Fruit fly (Drosophila melanogaster) S2 (cell line): Measurements from ENCODE around the gene CG18273.
A peak's percentile ranks its signal among the peaks of the same experiment; 100 is the strongest.
"Not testable (repeated sequence)": the region's sequence is repeated elsewhere in the genome, so short reads cannot be mapped to it uniquely, and the experiment has no call there.

ENCODE experiments used
- CG8478 ChIP-seq: fragments of >200 bp; optimal IDR thresholded peaks from 2 replicates; lab custom pipeline; 2018
- CTCF ChIP-seq, 2 experiments: fragments of >200 bp; optimal IDR thresholded peaks; 2 replicates each; lab custom pipeline; 2018

CG18273 gene

dm6 chrX:509117-509516 is 21.7 kb upstream of the CG18273 start, which contains the start of gene arg:
arg (plus strand) TSS chrX:509435.
- TF ChIP-seq CTCF (optimal IDR thresholded peaks at IDR 0.05; lab: Kevin White, UChicago) (no peak), CG8478 (lab: Kevin White, UChicago) (no peak)

DNA sequence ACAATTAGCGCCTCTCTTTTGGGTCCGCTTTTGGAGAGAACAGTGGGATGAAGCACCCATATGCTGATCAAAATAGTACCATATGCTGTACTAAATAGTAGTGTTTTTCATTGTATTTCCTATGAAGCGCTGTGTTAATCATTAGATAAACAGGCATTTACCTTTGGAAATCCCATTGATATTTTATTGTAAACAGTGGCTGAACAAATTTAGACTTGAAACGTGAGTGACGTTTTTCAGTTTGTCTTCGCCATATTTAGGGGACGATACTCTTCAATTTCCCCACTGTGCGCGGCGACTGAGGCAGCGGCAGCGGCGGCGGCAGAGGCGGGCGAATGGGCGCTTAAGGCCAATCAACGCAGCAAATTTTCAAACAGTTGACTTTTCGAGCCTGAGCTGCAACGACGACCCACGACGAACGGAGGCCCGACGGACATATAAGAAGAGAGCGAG is 12.2 kb upstream of the CG18273 start:
- TF ChIP-seq CG8478 (lab: Kevin White, UChicago) = no peak
- no peak for TF ChIP-seq CTCF (optimal IDR thresholded peaks at IDR 0.05; lab: Kevin White, UChicago)

DNA sequence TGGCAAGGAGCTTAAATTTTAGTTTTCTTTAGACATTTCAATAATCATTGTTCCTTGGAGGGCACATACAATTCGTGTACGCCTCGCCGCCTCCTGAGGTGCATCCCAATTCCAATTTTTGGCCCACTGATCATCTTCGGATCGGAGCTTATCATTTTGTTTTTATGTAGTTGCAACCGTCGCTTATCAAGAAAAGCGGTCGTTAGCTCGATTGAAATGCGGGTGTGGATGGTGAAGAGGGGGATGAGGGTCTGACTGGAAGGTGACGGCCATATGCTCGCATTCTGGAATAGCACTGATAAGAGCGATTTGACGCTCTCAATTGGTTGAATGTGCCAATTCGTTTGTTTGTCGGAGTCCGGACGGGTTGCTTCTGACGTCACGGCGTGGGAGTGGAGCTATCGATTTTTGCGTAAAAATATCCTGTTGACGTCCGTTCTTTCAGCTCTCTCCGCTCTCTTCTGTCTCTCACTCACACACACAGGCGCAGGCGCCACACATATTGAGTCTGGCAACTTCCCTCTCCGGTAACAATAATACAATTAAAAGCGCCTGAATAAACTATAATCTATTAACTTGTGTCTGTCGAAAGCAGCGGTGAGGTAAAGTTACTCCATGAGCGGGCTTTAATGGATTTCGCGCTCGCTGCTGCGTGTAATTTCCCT is 11.7 kb upstream of the CG18273 start:
- TF ChIP-seq CTCF (optimal IDR thresholded peaks at IDR 0.05; lab: Kevin White, UChicago) (no peak), CG8478 (lab: Kevin White, UChicago) (no peak)

dm6 chrX:498434-498833 is 11.1 kb upstream of the CG18273 start:
- no peak for TF ChIP-seq CTCF (optimal IDR thresholded peaks at IDR 0.05; lab: Kevin White, UChicago)
- TF ChIP-seq CG8478 (lab: Kevin White, UChicago) = no peak

DNA sequence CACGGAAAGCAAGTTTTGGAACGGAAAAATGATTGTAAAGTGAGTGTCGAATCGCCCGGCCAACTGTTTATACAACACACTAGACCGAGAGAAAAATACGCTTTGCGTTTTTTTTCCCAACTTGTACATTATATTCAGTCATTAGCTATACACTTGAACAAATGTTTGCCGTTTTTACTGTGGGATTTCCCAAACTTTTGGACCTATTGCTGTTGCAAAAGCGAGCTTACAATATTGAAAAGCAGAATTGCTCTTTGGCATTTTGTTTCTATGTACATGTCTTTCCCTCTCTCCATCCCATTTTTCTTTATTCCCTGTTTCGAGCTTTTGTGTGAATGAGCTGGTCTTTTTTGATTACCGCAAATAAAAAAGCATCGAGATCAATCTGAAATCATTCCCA is 10.0 kb upstream of the CG18273 start:
- no peak for TF ChIP-seq CTCF (optimal IDR thresholded peaks at IDR 0.05; lab: Kevin White, UChicago)
- no peak for TF ChIP-seq CG8478 (lab: Kevin White, UChicago)

DNA sequence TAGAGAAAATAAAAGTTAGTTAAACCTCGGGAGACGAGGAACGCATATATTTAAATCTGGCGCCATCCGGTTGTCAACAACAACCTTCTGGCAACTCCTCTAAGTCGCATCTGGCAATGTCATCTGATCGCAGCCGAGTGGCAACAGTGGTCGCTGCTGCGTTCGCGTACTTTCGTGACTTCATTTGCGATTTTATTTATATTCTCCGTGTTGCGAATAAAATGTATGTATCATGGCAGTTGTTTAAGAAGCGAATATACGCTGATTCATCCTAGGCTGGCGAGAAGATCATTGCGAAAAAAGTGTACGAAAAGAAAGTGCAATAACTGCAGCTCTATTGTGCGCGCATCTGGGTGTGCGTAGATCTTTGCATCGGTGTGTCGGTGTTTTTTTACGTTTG is 8.9 kb upstream of the CG18273 start, which contains the start of gene svr:
TSS of gene svr (plus strand) at position 121 of the 400 bp plus-strand sequence.
- TF ChIP-seq CTCF (optimal IDR thresholded peaks at IDR 0.05; lab: Kevin White, UChicago) (peak; percentile 29 to 51), CG8478 (lab: Kevin White, UChicago) (no peak)

DNA sequence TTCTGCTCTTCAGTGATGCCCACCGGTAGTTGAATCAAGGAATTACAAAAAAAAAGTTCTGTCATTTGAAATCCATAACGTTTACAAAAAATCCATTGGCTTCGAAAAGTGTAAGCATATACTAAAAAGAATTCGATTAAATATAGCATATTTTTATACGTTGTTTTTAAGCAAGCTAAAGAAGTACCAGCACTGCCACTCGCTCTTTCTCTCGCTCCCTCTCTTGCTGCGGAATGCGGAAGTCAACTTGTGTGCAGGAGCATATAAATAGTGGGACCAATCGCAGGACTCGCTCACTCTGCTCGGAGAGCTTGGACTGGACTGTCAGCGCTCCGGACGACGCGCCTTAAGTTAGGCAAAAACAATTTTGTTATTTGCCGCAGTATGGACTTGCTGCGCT is 7.2 kb upstream of the CG18273 start, which contains the start of gene CG17778:
TSS of gene CG17778 (plus strand) at position 8 of the 400 bp plus-strand sequence.
- TF ChIP-seq CG8478 (lab: Kevin White, UChicago) (no peak), CTCF (optimal IDR thresholded peaks at IDR 0.05; lab: Kevin White, UChicago) (no peak)

dm6 chrX:494191-494554 is 6.8 kb upstream of the CG18273 start:
- TF ChIP-seq CTCF (optimal IDR thresholded peaks at IDR 0.05; lab: Kevin White, UChicago) = no peak
- no peak for TF ChIP-seq CG8478 (lab: Kevin White, UChicago)

DNA sequence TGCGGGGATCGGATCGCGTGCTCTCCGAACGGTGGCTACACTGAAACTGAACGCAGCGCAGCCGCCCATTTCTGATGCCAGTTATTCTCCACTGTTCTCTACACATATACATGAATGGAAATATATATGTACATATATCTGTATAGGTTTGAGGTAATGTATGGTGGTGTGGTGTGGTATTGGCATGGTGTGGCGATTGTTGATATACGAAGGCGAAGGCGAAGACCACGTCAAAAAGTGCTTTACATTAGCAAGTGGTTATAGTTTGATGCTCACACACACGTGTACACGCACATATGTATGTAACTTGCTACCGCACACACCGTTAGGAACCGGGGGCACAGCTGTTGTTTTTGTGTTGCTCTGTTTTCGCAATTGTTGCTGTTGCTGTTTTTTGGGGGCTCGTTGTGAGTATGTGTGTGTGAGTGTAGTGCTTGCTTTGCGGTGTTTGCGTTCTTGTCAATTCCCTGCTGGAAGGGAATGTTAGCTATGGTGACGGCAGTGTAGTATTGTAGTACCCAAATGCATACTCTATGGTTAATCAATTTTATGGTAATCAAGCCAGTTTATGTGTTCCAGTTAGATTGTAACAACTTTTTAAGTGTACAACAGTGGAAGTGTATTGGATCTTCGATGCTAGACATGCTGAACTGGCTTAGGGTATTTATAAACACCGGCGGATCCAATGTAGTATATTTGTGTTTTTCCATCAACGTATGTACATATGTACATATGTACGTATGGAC is 6.2 kb upstream of the CG18273 start, which contains the start of gene CG17896:
TSS of gene CG17896 (minus strand) at position 51 of the 746 bp plus-strand sequence.
- no peak for TF ChIP-seq CG8478 (lab: Kevin White, UChicago)
- TF ChIP-seq CTCF (optimal IDR thresholded peaks at IDR 0.05; lab: Kevin White, UChicago) = no peak

DNA sequence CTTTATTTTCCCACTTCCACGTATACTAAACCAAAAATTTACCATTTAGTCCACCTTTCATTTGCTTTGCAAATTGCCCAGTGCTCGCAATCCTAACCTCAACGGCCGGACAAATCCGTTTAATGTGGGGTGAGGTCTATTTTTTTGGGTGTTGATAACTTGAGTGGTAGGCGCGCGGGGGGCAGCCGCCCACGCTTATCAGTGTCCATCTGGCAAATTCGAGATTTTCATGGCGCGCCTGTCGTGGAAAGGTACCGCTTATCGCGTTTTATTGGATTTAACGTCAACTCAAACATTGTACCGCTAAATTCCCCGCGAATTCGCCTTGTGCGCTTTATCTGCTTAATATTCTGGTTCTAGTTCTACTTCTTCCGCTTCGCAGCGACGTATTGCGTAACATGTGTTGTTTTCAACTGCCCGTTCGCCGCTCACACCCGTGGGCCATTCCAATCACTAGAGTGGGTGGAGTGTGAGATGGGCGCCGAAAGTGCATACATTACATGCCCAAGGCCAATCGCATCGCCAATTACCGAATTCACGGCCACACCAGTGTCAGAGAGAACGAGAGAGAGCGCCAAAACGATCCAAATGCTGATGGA is 5.4 kb upstream of the CG18273 start:
- TF ChIP-seq CG8478 (lab: Kevin White, UChicago) (no peak), CTCF (optimal IDR thresholded peaks at IDR 0.05; lab: Kevin White, UChicago) (no peak)

- not testable (repeated sequence) for TF ChIP-seq CTCF (optimal IDR thresholded peaks at IDR 0.05; lab: Kevin White, UChicago); CG8478 (lab: Kevin White, UChicago)
These were observed 5.7 kb downstream of the CG18273 start, which contains the start of gene CG3176 for dm6 chrX:481642-482041. CG3176 (plus strand) TSS chrX:481862.

DNA sequence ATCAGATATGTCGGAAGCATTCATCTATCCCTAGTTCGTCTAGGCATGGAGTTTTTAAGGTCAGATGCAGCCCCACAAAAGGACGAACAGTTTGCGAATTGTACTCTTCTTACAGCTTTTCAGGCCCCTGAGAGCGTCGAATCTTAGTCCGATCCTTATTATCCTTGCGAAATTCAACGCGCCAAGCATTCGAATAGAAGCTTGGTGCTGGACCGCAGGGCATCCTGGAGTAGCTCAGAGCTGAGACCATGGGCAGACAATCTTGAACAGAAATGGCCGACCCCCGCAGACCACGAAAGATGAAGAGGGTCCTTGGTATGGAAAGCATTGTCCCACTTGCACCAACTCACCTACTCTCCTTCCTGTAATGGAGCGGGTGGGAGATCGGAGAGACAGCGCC is 8.6 kb downstream of the CG18273 start, which contains the start of gene CG32817:
TSS of gene CG32817 (plus strand) at position 301 of the 400 bp plus-strand sequence.
- TF ChIP-seq CTCF (optimal IDR thresholded peaks at IDR 0.05; lab: Kevin White, UChicago) (no peak), CG8478 (lab: Kevin White, UChicago) (no peak)

dm6 chrX:476230-477143 is 10.9 kb downstream of the CG18273 start, which contains the start of the genes ebo and CG13373:
ebo (minus strand) TSS chrX:476579.
CG13373 (plus strand) TSS chrX:476984.
- TF ChIP-seq CTCF (optimal IDR thresholded peaks at IDR 0.05; lab: Kevin White, UChicago) (no peak), CG8478 (lab: Kevin White, UChicago) (no peak)
